Fruit fly (Drosophila melanogaster): ENCODE data around the gene CG9588.

- TF ChIP-seq CG10321 (GFP tag; IDR thresholded peaks at IDR 0.05) (0 out of 2 replicates have a peak, but pooled peaks have one; percentile 16), ab (GFP tag; optimal IDR thresholded peaks at IDR 0.05) (no peak), Bgb (GFP tag; IDR thresholded peaks at IDR 0.05; ENCODE audit: partially characterized antibody) (peak; percentile 15; the same call in 1 of the 2 replicates), ems (GFP tag; optimal IDR thresholded peaks at IDR 0.05) (peak; percentile 49), unc-4 (GFP tag; IDR thresholded peaks at IDR 0.05; ENCODE audit: partially characterized antibody) (no peak), Hr3 (GFP tag; optimal IDR thresholded peaks at IDR 0.05) (no peak), Atf3 (GFP tag; optimal IDR thresholded peaks at IDR 0.05) (no peak)
Observed at dm6 chr3R:13645874-13646370, 30.6 kb downstream of the CG9588 start, which contains the start of gene sqd.
